ENCODE assay signal across 1 fruit fly cellular context in the genomic region with DNA sequence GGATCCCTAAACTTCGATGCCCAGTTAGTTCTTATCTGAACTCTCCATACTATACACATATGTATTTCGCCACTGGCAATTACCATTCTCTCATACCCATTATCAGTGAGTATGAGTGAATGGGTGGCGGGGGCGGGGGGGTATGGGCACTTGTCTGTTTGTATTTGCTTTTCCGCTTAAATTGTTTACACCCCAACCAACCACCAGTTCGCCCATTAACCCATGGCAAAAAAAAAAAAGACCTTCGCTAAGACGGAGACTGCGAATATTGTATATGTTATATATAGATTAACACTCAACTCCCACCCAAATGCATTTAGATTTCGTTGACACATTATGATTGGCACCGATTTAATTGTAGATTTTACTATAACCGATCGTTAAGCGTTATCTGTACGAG.
TF ChIP-seq lines count a peak whose summit lies in the region.

No protein-coding gene starts in this region.

TF ChIP-seq in whole organism, embryonic, 481 proteins besides CTCF, POLR2A, EP300 and RAD21 (continued from another document):
- TF ChIP-seq dmrt11E (tag; optimal IDR thresholded peaks at IDR 0.05; lab: Kevin White, UChicago) (no peak), Elba2 (GFP tag; optimal IDR thresholded peaks at IDR 0.05; lab: Kevin White, UChicago) (no peak), row (GFP tag; IDR thresholded peaks at IDR 0.05; lab: Robert Waterston, UW) (no peak), Dek (tag; optimal IDR thresholded peaks at IDR 0.05; lab: Kevin White, UChicago) (peak; percentile 37), Meics (GFP tag; optimal IDR thresholded peaks at IDR 0.05; lab: Kevin White, UChicago) (peak; percentile 48), chinmo (GFP tag; IDR thresholded peaks at IDR 0.05; lab: Robert Waterston, UW; ENCODE audit: partially characterized antibody) (no peak), CG18599 (GFP tag; optimal IDR thresholded peaks at IDR 0.05; lab: Kevin White, UChicago) (peak; percentile 67), CG13424 (tag; optimal IDR thresholded peaks at IDR 0.05; lab: Kevin White, UChicago) (peak; percentile 13), chn (GFP tag; optimal IDR thresholded peaks at IDR 0.05; lab: Kevin White, UChicago) (no peak), stwl (tag; optimal IDR thresholded peaks at IDR 0.05; lab: Kevin White, UChicago) (no peak), nau (GFP tag; optimal IDR thresholded peaks at IDR 0.05; lab: Kevin White, UChicago) (peak; percentile 40), CG4820 (GFP tag; optimal IDR thresholded peaks at IDR 0.05; lab: Kevin White, UChicago) (no peak), sug (tag; optimal IDR thresholded peaks at IDR 0.05; lab: Kevin White, UChicago) (peak; percentile 45), MBD-R2 (GFP tag; IDR thresholded peaks at IDR 0.05; lab: Robert Waterston, UW) (no peak; the same call in 1 of the 2 replicates), CG34376 (GFP tag; optimal IDR thresholded peaks at IDR 0.05; lab: Kevin White, UChicago) (peak; percentile 2), CG32772 (GFP tag; IDR thresholded peaks at IDR 0.05; lab: Robert Waterston, UW) (no peak), Ada2b (GFP tag; IDR thresholded peaks at IDR 0.05; lab: Robert Waterston, UW) (0 out of 2 replicates have a peak, but pooled peaks have one; percentile 7), CG10267 (tag; optimal IDR thresholded peaks at IDR 0.05; lab: Kevin White, UChicago) (no peak), ERR (GFP tag; optimal IDR thresholded peaks at IDR 0.05; lab: Kevin White, UChicago) (no peak), Hey (tag; optimal IDR thresholded peaks at IDR 0.05; lab: Kevin White, UChicago) (peak; percentile 12), tap (tag; optimal IDR thresholded peaks at IDR 0.05; lab: Kevin White, UChicago) (no peak), CG10462 (GFP tag; optimal IDR thresholded peaks at IDR 0.05; lab: Kevin White, UChicago) (no peak), CG9797 (GFP tag; optimal IDR thresholded peaks at IDR 0.05; lab: Kevin White, UChicago) (no peak), CG15011 (GFP tag; optimal IDR thresholded peaks at IDR 0.05; lab: Kevin White, UChicago) (peak; percentile 27), CG33557 (GFP tag; optimal IDR thresholded peaks at IDR 0.05; lab: Kevin White, UChicago) (no peak), emc (GFP tag; optimal IDR thresholded peaks at IDR 0.05; lab: Kevin White, UChicago) (no peak), sna (GFP tag; IDR thresholded peaks at IDR 0.05; lab: Robert Waterston, UW; ENCODE audit: partially characterized antibody) (no peak), Hmx (GFP tag; optimal IDR thresholded peaks at IDR 0.05; lab: Kevin White, UChicago) (no peak), CG6254 (GFP tag; optimal IDR thresholded peaks at IDR 0.05; lab: Kevin White, UChicago) (no peak), CHES-1-like (GFP tag; optimal IDR thresholded peaks at IDR 0.05; lab: Kevin White, UChicago) (no peak), oc (tag; optimal IDR thresholded peaks at IDR 0.05; lab: Kevin White, UChicago) (peak; percentile 80), CG32767 (GFP tag; IDR thresholded peaks at IDR 0.05; lab: Robert Waterston, UW) (no peak), Taf1 (GFP tag; IDR thresholded peaks at IDR 0.05; lab: Robert Waterston, UW) (no peak), mirr (GFP tag; optimal IDR thresholded peaks at IDR 0.05; lab: Kevin White, UChicago) (peak; percentile 19), wek (GFP tag; optimal IDR thresholded peaks at IDR 0.05; lab: Kevin White, UChicago) (peak; percentile 35), esg (GFP tag; conservative IDR thresholded peaks at IDR 0.05; lab: Robert Waterston, UW) (no peak), nom (GFP tag; optimal IDR thresholded peaks at IDR 0.05; lab: Kevin White, UChicago) (peak; percentile 52), Stat92E (GFP tag; optimal IDR thresholded peaks at IDR 0.05; lab: Kevin White, UChicago) (no peak), jumu (GFP tag; optimal IDR thresholded peaks at IDR 0.05; lab: Kevin White, UChicago) (no peak), Mad (GFP tag; optimal IDR thresholded peaks at IDR 0.05; lab: Kevin White, UChicago) (no peak), gem (tag; optimal IDR thresholded peaks at IDR 0.05; lab: Kevin White, UChicago) (no peak), Vsx1 (GFP tag; optimal IDR thresholded peaks at IDR 0.05; lab: Kevin White, UChicago) (peak; percentile 48)
